Fruit fly (Drosophila melanogaster) whole organism, embryonic: ENCODE results near the gene CG9164.

Source experiments
- ATbp ChIP-seq: fragments of 200-800 bp; sonication (Bioruptor generic); optimal IDR thresholded peaks from 2 replicates; lab custom pipeline; 2017; ENCODE audit warnings: missing biosample characterization, mild to moderate bottlenecking, missing genetic modification characterization, missing genetic modification reagents
- BEAF-32 ChIP-seq: fragments of 200-800 bp; sonication (Bioruptor generic); optimal IDR thresholded peaks from 3 replicates; lab custom pipeline; 2017; ENCODE audit warnings: missing biosample characterization, missing genetic modification characterization, mild to moderate bottlenecking, moderate library complexity, missing genetic modification reagents
- C15 ChIP-seq: fragments of 200-800 bp; sonication (Bioruptor generic); IDR thresholded peaks from 3 replicates; pipeline ENCODE4 v1.3.6; 2022; ENCODE audit warnings: missing biosample characterization, missing genetic modification characterization
- CG13894 ChIP-seq: fragments of 200-800 bp; sonication (Bioruptor generic); optimal IDR thresholded peaks from 3 replicates; lab custom pipeline; 2018; ENCODE audit warnings: missing biosample characterization, mild to moderate bottlenecking, missing genetic modification characterization, moderate library complexity
- CG14441 ChIP-seq: fragments of 200-800 bp; sonication (Bioruptor generic); IDR thresholded peaks from 2 replicates; pipeline ENCODE4 v1.3.6; 2022; ENCODE audit warnings: missing biosample characterization, missing genetic modification characterization
- CG14667 ChIP-seq: fragments of 200-800 bp; sonication (Bioruptor generic); IDR thresholded peaks from 2 replicates; pipeline ENCODE4 v1.3.6; 2022; ENCODE audit warnings: missing biosample characterization, missing genetic modification characterization
- CG15696 ChIP-seq: fragments of 200-800 bp; sonication (Bioruptor generic); optimal IDR thresholded peaks from 2 replicates; lab custom pipeline; 2019; ENCODE audit warnings: missing biosample characterization, mild to moderate bottlenecking, missing genetic modification characterization, moderate library complexity
- CG17186 ChIP-seq: fragments of 200-800 bp; sonication (Bioruptor generic); optimal IDR thresholded peaks from 3 replicates; lab custom pipeline; 2017; ENCODE audit warnings: missing biosample characterization, missing genetic modification reagents, missing genetic modification characterization
- CG17568 ChIP-seq: fragments of 200-800 bp; sonication (Bioruptor generic); optimal IDR thresholded peaks from 2 replicates; lab custom pipeline; 2018; ENCODE audit warnings: missing biosample characterization, mild to moderate bottlenecking, missing genetic modification characterization, moderate library complexity
- CG18599 ChIP-seq: fragments of 200-800 bp; sonication (Bioruptor generic); optimal IDR thresholded peaks from 3 replicates; lab custom pipeline; 2017; ENCODE audit warnings: missing biosample characterization, missing genetic modification characterization, mild to moderate bottlenecking, moderate library complexity, missing genetic modification reagents
- CG30431 ChIP-seq: fragments of 200-800 bp; sonication (Bioruptor generic); optimal IDR thresholded peaks from 2 replicates; lab custom pipeline; 2017; ENCODE audit warnings: missing biosample characterization, missing genetic modification characterization
- CG31365 ChIP-seq: fragments of 200-800 bp; sonication (Bioruptor generic); optimal IDR thresholded peaks from 2 replicates; lab custom pipeline; 2018; ENCODE audit warnings: missing biosample characterization, mild to moderate bottlenecking, missing genetic modification characterization
- CG32772 ChIP-seq: fragments of 200-800 bp; sonication (Bioruptor generic); IDR thresholded peaks from 2 replicates; pipeline ENCODE4 v1.3.6; 2022; ENCODE audit warnings: missing biosample characterization, missing genetic modification characterization
- CG33557 ChIP-seq: fragments of 200-800 bp; sonication (Bioruptor generic); optimal IDR thresholded peaks from 2 replicates; lab custom pipeline; 2019; ENCODE audit warnings: missing biosample characterization, mild to moderate bottlenecking, missing genetic modification characterization, moderate library complexity
- CG6175 ChIP-seq: fragments of 200-800 bp; sonication (Bioruptor generic); IDR thresholded peaks from 3 replicates; pipeline ENCODE4 v1.3.6; 2022; ENCODE audit warnings: missing biosample characterization, missing genetic modification characterization
- CG6683 ChIP-seq: fragments of 200-800 bp; sonication (Bioruptor generic); optimal IDR thresholded peaks from 2 replicates; lab custom pipeline; 2017; ENCODE audit warnings: missing biosample characterization, mild to moderate bottlenecking, missing genetic modification characterization, missing genetic modification reagents
- CG6765 ChIP-seq: fragments of 200-800 bp; sonication (Bioruptor generic); optimal IDR thresholded peaks from 3 replicates; lab custom pipeline; 2017; ENCODE audit warnings: missing biosample characterization, mild to moderate bottlenecking, missing genetic modification characterization
- CG7556 ChIP-seq: fragments of 200-800 bp; sonication (Bioruptor generic); optimal IDR thresholded peaks from 2 replicates; lab custom pipeline; 2017; ENCODE audit warnings: missing biosample characterization, mild to moderate bottlenecking, missing genetic modification characterization
- CG7839 ChIP-seq: fragments of 200-800 bp; sonication (Bioruptor generic); optimal IDR thresholded peaks from 3 replicates; lab custom pipeline; 2018; ENCODE audit warnings: missing biosample characterization, mild to moderate bottlenecking, missing genetic modification characterization, moderate library complexity
- CG8089 ChIP-seq: fragments of 200-800 bp; sonication (Bioruptor generic); optimal IDR thresholded peaks from 3 replicates; lab custom pipeline; 2016; ENCODE audit warnings: missing biosample characterization, missing genetic modification characterization
- Drgx ChIP-seq: fragments of 200-800 bp; sonication (Bioruptor generic); IDR thresholded peaks from 2 replicates; pipeline ENCODE4 v1.3.6; 2022; ENCODE audit warnings: missing biosample characterization, missing genetic modification characterization
- GATAe ChIP-seq: fragments of 200-800 bp; sonication (Bioruptor generic); conservative IDR thresholded peaks from 2 replicates; pipeline ENCODE4 v1.3.6; 2022; ENCODE audit warnings: missing biosample characterization, missing genetic modification characterization
- Hey ChIP-seq: fragments of 200-800 bp; sonication (Bioruptor generic); optimal IDR thresholded peaks from 3 replicates; lab custom pipeline; 2018; ENCODE audit warnings: missing biosample characterization, mild to moderate bottlenecking, missing genetic modification characterization
- Hmr ChIP-seq: fragments of 200-800 bp; sonication (Bioruptor generic); optimal IDR thresholded peaks from 3 replicates; lab custom pipeline; 2017; ENCODE audit warnings: mild to moderate bottlenecking, missing biosample characterization, missing genetic modification reagents, missing genetic modification characterization
- Hr51 ChIP-seq, 2 experiments: fragments of 200-800 bp; sonication (Bioruptor generic); optimal IDR thresholded peaks; 2 replicates in 1 of 2; 3 replicates in 1 of 2; lab custom pipeline; 2016 to 2018; ENCODE audit warnings: missing biosample characterization in 2 of 2, missing genetic modification characterization in 2 of 2, mild to moderate bottlenecking in 1 of 2, moderate library complexity in 1 of 2
- Oaz ChIP-seq: fragments of 200-800 bp; sonication (Bioruptor generic); IDR thresholded peaks from 2 replicates; pipeline ENCODE4 v1.3.6; 2022; ENCODE audit warnings: missing biosample characterization, missing genetic modification characterization
- Oli ChIP-seq: fragments of 200-800 bp; sonication (Bioruptor generic); optimal IDR thresholded peaks from 2 replicates; lab custom pipeline; 2018; ENCODE audit warnings: missing biosample characterization, mild to moderate bottlenecking, missing genetic modification characterization, moderate library complexity
- Optix ChIP-seq: fragments of 200-800 bp; sonication (Bioruptor generic); IDR thresholded peaks from 3 replicates; pipeline ENCODE4 v1.3.6; 2022; ENCODE audit warnings: missing biosample characterization, missing genetic modification characterization
- Poxn ChIP-seq: fragments of 200-800 bp; sonication (Bioruptor generic); IDR thresholded peaks from 2 replicates; pipeline ENCODE4 v1.3.6; 2022; ENCODE audit warnings: missing biosample characterization, missing genetic modification characterization
- Scr ChIP-seq: fragments of 200-800 bp; sonication (Bioruptor generic); IDR thresholded peaks from 2 replicates; pipeline ENCODE4 v1.3.6; 2022; ENCODE audit warnings: missing biosample characterization, missing genetic modification characterization; ENCODE audit not compliant: partially characterized antibody
- Sox102F ChIP-seq: fragments of 200-800 bp; sonication (Bioruptor generic); optimal IDR thresholded peaks from 2 replicates; lab custom pipeline; 2018; ENCODE audit warnings: missing biosample characterization, mild to moderate bottlenecking, missing genetic modification characterization, moderate library complexity
- Tbp ChIP-seq: fragments of >200 bp; optimal IDR thresholded peaks from 2 replicates; lab custom pipeline; 2018; ENCODE audit warnings: missing biosample characterization, missing genetic modification characterization
- ase ChIP-seq: fragments of 200-800 bp; sonication (Bioruptor generic); IDR thresholded peaks from 3 replicates; pipeline ENCODE4 v1.3.6; 2022; ENCODE audit warnings: missing biosample characterization, missing genetic modification characterization
- cas ChIP-seq: fragments of 200-800 bp; sonication (Bioruptor generic); IDR thresholded peaks from 2 replicates; pipeline ENCODE4 v1.3.6; 2022; ENCODE audit warnings: missing biosample characterization, missing genetic modification characterization
- crol ChIP-seq: fragments of 200-800 bp; sonication (Bioruptor generic); IDR thresholded peaks from 2 replicates; pipeline ENCODE4 v1.3.6; 2022; ENCODE audit warnings: missing biosample characterization, missing genetic modification characterization
- dati ChIP-seq: fragments of 200-800 bp; sonication (Bioruptor generic); IDR thresholded peaks from 2 replicates; pipeline ENCODE4 v1.3.6; 2022; ENCODE audit warnings: missing biosample characterization, missing genetic modification characterization
- gfzf ChIP-seq: fragments of 200-800 bp; sonication (Bioruptor generic); optimal IDR thresholded peaks from 2 replicates; lab custom pipeline; 2016; ENCODE audit warnings: missing biosample characterization, mild to moderate bottlenecking, missing genetic modification characterization, moderate library complexity
- gt ChIP-seq: fragments of 200-800 bp; sonication (Bioruptor generic); IDR thresholded peaks from 2 replicates; pipeline ENCODE4 v1.3.6; 2022; ENCODE audit warnings: missing biosample characterization, missing genetic modification characterization
- kay ChIP-seq: fragments of 200-800 bp; sonication (Bioruptor generic); optimal IDR thresholded peaks from 2 replicates; lab custom pipeline; 2016; ENCODE audit warnings: missing biosample characterization, missing genetic modification characterization
- lmd ChIP-seq: fragments of 200-800 bp; sonication (Bioruptor generic); IDR thresholded peaks from 2 replicates; pipeline ENCODE4 v1.3.6; 2022; ENCODE audit warnings: missing biosample characterization, missing genetic modification characterization
- pfk ChIP-seq: fragments of 200-800 bp; sonication (Bioruptor generic); optimal IDR thresholded peaks from 2 replicates; lab custom pipeline; 2018; ENCODE audit warnings: missing biosample characterization, mild to moderate bottlenecking, missing genetic modification characterization, moderate library complexity
- pum ChIP-seq: fragments of 200-800 bp; sonication (Bioruptor generic); optimal IDR thresholded peaks from 2 replicates; lab custom pipeline; 2016; ENCODE audit warnings: missing biosample characterization, missing genetic modification characterization
- repo ChIP-seq: fragments of 200-800 bp; sonication (Bioruptor generic); optimal IDR thresholded peaks from 2 replicates; lab custom pipeline; 2016; ENCODE audit warnings: missing biosample characterization, missing genetic modification characterization
- run ChIP-seq: fragments of 200-800 bp; sonication (Bioruptor generic); optimal IDR thresholded peaks from 3 replicates; lab custom pipeline; 2018; ENCODE audit warnings: missing biosample characterization, mild to moderate bottlenecking, missing genetic modification characterization
- sisA ChIP-seq: fragments of 200-800 bp; sonication (Bioruptor generic); IDR thresholded peaks from 2 replicates; pipeline ENCODE4 v1.3.6; 2022; ENCODE audit warnings: missing biosample characterization, missing genetic modification characterization
- sqz ChIP-seq: fragments of 200-800 bp; sonication (Bioruptor generic); optimal IDR thresholded peaks from 3 replicates; lab custom pipeline; 2018; ENCODE audit warnings: missing biosample characterization, mild to moderate bottlenecking, missing genetic modification characterization
- trem ChIP-seq: fragments of 200-800 bp; optimal IDR thresholded peaks from 3 replicates; lab custom pipeline; 2019; ENCODE audit warnings: missing biosample characterization, mild to moderate bottlenecking, missing genetic modification characterization, moderate library complexity
- tup ChIP-seq: fragments of 200-800 bp; sonication (Bioruptor generic); optimal IDR thresholded peaks from 2 replicates; lab custom pipeline; 2016; ENCODE audit warnings: missing biosample characterization, mild to moderate bottlenecking, missing genetic modification characterization, moderate library complexity
- unpg ChIP-seq: fragments of 200-800 bp; sonication (Bioruptor generic); optimal IDR thresholded peaks from 3 replicates; lab custom pipeline; 2018; ENCODE audit warnings: missing biosample characterization, mild to moderate bottlenecking, missing genetic modification characterization, moderate library complexity

Gene CG9164

DNA sequence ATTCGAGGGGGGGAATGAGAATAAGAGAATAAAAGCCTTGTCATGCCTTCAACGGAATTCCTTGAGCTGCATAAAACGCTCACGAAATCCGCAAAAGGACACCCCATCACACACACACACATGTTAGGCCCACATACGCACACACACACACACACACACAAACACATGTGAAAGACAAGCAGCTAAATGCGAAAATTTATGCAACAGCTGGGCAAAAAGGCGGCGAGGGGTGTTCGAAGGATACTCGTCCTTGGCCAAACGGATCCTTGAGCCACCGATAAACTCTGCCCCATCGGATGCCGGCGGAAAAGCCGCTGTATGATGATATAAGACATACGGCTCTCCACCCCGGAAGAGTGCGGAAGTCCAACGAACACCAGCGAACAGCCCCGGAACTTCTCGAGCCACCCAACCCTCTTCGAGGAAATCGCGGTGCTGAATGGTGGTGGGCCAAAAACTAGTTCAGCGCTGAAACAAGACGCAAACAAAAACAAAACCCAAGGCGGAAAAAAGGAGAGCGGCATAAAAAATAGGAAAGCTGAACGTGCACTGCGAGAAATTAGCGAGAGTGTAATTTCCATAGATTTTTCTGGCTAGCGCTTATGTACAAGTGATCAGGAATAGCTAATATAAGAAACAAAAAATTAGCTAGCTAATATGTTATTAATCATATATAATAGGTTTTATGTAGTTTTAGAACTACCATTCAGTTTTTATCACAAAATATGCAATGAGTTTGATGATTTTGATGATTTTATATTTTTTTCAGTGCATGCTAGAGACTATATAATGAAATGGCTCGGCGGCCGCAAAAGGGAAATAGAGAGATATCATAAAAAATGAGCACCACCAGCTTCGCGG, 1.5 kb downstream of the CG9164 start (continued):
- TF ChIP-seq pfk (GFP tag; lab: Kevin White, UChicago) = no peak
- no peak for TF ChIP-seq Poxn
- no peak for TF ChIP-seq CG32772
- TF ChIP-seq Hey (tag; lab: Kevin White, UChicago) = no peak
- peak; percentile 68 for TF ChIP-seq Oli (tag; lab: Kevin White, UChicago)
- TF ChIP-seq CG33557 (GFP tag; lab: Kevin White, UChicago) = no peak
- TF ChIP-seq trem (tag; lab: Kevin White, UChicago) = peak; percentile 24
- no peak for TF ChIP-seq Scr (GFP tag; lab: Robert Waterston, UW)
- peak; percentile 11 for TF ChIP-seq run (tag; lab: Kevin White, UChicago)
- no peak for TF ChIP-seq crol
- TF ChIP-seq CG31365 (tag; lab: Kevin White, UChicago) = no peak
- TF ChIP-seq sisA (GFP tag; lab: Robert Waterston, UW) = 0 out of 2 replicates have a peak, but pooled peaks have one; percentile 18
- no peak for TF ChIP-seq kay (GFP tag; lab: Kevin White, UChicago)
- no peak for TF ChIP-seq cas
- TF ChIP-seq Hmr (GFP tag; lab: Kevin White, UChicago) = peak; percentile 65
- peak; percentile 63 for TF ChIP-seq ATbp (GFP tag; lab: Kevin White, UChicago)
- peak; percentile 15 for TF ChIP-seq CG6683 (GFP tag; lab: Kevin White, UChicago)
- no peak for TF ChIP-seq Tbp (GFP tag; lab: Kevin White, UChicago)
- TF ChIP-seq CG14667 (GFP tag; lab: Robert Waterston, UW) = no peak
- peak; percentile 75 for TF ChIP-seq CG18599
- TF ChIP-seq GATAe (GFP tag; lab: Robert Waterston, UW) = no peak
- no peak for TF ChIP-seq lmd (GFP tag; lab: Robert Waterston, UW)
- TF ChIP-seq unpg (GFP tag; lab: Kevin White, UChicago) = peak; percentile 50
- peak; percentile 61 for TF ChIP-seq Sox102F (GFP tag; lab: Kevin White, UChicago)
- no peak for TF ChIP-seq CG15696 (tag; lab: Kevin White, UChicago)
- TF ChIP-seq CG7556 (GFP tag; lab: Kevin White, UChicago) = peak; percentile 74
- peak; percentile 17 for TF ChIP-seq CG30431 (GFP tag; lab: Kevin White, UChicago)
- peak; percentile 26 to 64 for TF ChIP-seq Hr51 (GFP tag; optimal IDR thresholded peaks at IDR 0.05; lab: Kevin White, UChicago)
- no peak for TF ChIP-seq CG14441 (GFP tag; lab: Robert Waterston, UW)
- TF ChIP-seq repo = no peak
- no peak for TF ChIP-seq Drgx (GFP tag; lab: Robert Waterston, UW)
- no peak for TF ChIP-seq C15
- no peak for TF ChIP-seq CG6175 (GFP tag; lab: Robert Waterston, UW)
- peak; percentile 92 for TF ChIP-seq sqz
- no peak for TF ChIP-seq dati (GFP tag; lab: Robert Waterston, UW)
- TF ChIP-seq CG8089 (GFP tag; lab: Kevin White, UChicago) = no peak
- TF ChIP-seq gt = no peak
- no peak for TF ChIP-seq ase
- no peak for TF ChIP-seq Optix (GFP tag; lab: Robert Waterston, UW)
- TF ChIP-seq CG13894 (tag; lab: Kevin White, UChicago) = peak; percentile 12
- TF ChIP-seq tup (GFP tag; lab: Kevin White, UChicago) = peak; percentile 3
- TF ChIP-seq CG6765 (GFP tag; lab: Kevin White, UChicago) = peak; percentile 9
- TF ChIP-seq CG17568 (GFP tag; lab: Kevin White, UChicago) = no peak
- TF ChIP-seq pum = no peak
- TF ChIP-seq CG7839 (tag; lab: Kevin White, UChicago) = peak; percentile 73
- TF ChIP-seq gfzf = no peak
- TF ChIP-seq BEAF-32 (GFP tag; lab: Kevin White, UChicago) = no peak
- no peak for TF ChIP-seq Oaz (GFP tag; lab: Robert Waterston, UW)
- no peak for TF ChIP-seq CG17186 (GFP tag; lab: Kevin White, UChicago)
